Worm (Caenorhabditis elegans): ENCODE results near the gene D2062.1.
"Not testable (repeated sequence)": the region's sequence is repeated elsewhere in the genome, so short reads cannot be mapped to it uniquely, and the experiment has no call there.

- not testable (repeated sequence) for TF ChIP-seq pha-4, die-1 (tag; optimal IDR thresholded peaks at IDR 0.05)
Observed at ce11 chrII:2622936-2623452, 8.3 kb upstream of the D2062.1 start, which contains the start of gene D2062.4.

Measured in whole organism, young adult.